Worm (Caenorhabditis elegans) whole organism, early embryonic: ENCODE data around the gene thn-2.

Experiments
- B0310.2 ChIP-seq: sonication (generic microtip); optimal IDR thresholded peaks from 2 replicates; lab custom pipeline; 2016; ENCODE audit warnings: mild to moderate bottlenecking, missing genetic modification characterization, missing compliant biosample characterization
- F13C5.2 ChIP-seq: sonication (generic microtip); optimal IDR thresholded peaks from 2 replicates; lab custom pipeline; 2017; ENCODE audit warnings: mild to moderate bottlenecking, missing genetic modification characterization, inconsistent platforms, missing compliant biosample characterization
- ama-1 ChIP-seq: fragments of 150-350 bp; optimal IDR thresholded peaks from 2 replicates; lab custom pipeline; 2014
- ceh-36 ChIP-seq: sonication (generic microtip); optimal IDR thresholded peaks from 2 replicates; lab custom pipeline; 2016; ENCODE audit warnings: missing genetic modification characterization, inconsistent platforms, missing compliant biosample characterization
- flt-1 ChIP-seq: fragments of 200-800 bp; sonication (Bioruptor generic); IDR thresholded peaks from 2 replicates; pipeline ENCODE4 v1.3.6; 2022; ENCODE audit warnings: missing genetic modification characterization, missing compliant biosample characterization
- hmbx-1 ChIP-seq: sonication (generic microtip); optimal IDR thresholded peaks from 2 replicates; lab custom pipeline; 2016; ENCODE audit warnings: mild to moderate bottlenecking, missing genetic modification characterization, missing compliant biosample characterization
- hmg-4 ChIP-seq: fragments of 200-800 bp; sonication (Bioruptor generic); optimal IDR thresholded peaks from 2 replicates; lab custom pipeline; 2018; ENCODE audit warnings: mild to moderate bottlenecking, missing genetic modification characterization, missing compliant biosample characterization
- hnd-1 ChIP-seq: sonication (generic microtip); optimal IDR thresholded peaks from 2 replicates; lab custom pipeline; 2016; ENCODE audit warnings: missing genetic modification characterization, missing compliant biosample characterization
- scrt-1 ChIP-seq: fragments of 200-800 bp; sonication (Bioruptor generic); IDR thresholded peaks from 2 replicates; pipeline ENCODE4 v1.3.6; 2022; ENCODE audit warnings: missing genetic modification characterization, missing compliant biosample characterization
- tbx-37 ChIP-seq: fragments of 200-800 bp; sonication (Bioruptor generic); conservative IDR thresholded peaks from 2 replicates; pipeline ENCODE4 v1.3.6; 2022; ENCODE audit warnings: missing genetic modification reagents, missing genetic modification characterization, missing compliant biosample characterization
- tra-4 ChIP-seq: sonication (generic microtip); optimal IDR thresholded peaks from 2 replicates; lab custom pipeline; 2017; ENCODE audit warnings: missing genetic modification characterization, missing compliant biosample characterization

DNA sequence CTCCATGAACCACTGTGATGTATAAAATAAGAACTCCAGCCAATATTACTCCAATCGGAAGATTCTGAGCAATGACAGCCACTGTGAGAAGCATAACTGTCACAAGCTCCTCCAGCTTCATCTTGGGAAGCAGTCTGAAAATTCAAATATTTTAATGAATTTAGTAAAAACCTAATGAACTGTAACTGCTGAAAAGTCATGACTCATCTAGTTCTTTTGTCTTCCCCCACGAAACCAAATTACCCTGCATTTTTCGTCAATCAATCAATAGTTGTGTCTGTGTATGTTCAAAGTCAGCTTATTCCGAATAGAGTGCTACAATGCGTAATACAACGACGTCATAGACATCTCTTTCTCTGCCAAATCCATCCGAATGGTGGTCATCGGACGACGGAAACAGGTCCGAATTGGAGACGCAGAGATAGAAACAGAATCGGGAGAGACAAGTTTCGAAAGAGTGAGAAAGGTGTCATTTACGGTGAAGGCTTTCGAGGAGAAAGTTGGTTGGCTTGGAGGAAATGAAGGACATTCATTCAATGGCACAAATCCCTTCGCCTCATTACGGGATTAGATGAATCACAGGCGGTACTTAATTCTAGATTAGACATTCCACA is 13.8 kb downstream of the thn-2 start:
- no peak for TF ChIP-seq ama-1 (lab: Kevin White, UChicago)
- no peak for TF ChIP-seq F13C5.2 (tag; lab: Kevin White, UChicago)
- TF ChIP-seq B0310.2 (tag; lab: Kevin White, UChicago): no peak
- TF ChIP-seq tbx-37 (GFP tag; lab: Robert Waterston, UW): no peak
- TF ChIP-seq hnd-1: no peak
- no peak for TF ChIP-seq hmbx-1
- no peak for TF ChIP-seq flt-1 (GFP tag; lab: Robert Waterston, UW)
- no peak for TF ChIP-seq scrt-1 (GFP tag; lab: Robert Waterston, UW)
- no peak for TF ChIP-seq tra-4
- no peak for TF ChIP-seq hmg-4 (GFP tag; lab: Kevin White, UChicago)
- no peak for TF ChIP-seq ceh-36 (tag; lab: Kevin White, UChicago)
